Fruit fly (Drosophila melanogaster) S2 (cell line): ENCODE data around the gene CCKLR-17D1.

Experiments
- CG8478 ChIP-seq: fragments of >200 bp; optimal IDR thresholded peaks from 2 replicates; lab custom pipeline; 2018
- CTCF ChIP-seq, 2 experiments: fragments of >200 bp; optimal IDR thresholded peaks; 2 replicates each; lab custom pipeline; 2018

DNA sequence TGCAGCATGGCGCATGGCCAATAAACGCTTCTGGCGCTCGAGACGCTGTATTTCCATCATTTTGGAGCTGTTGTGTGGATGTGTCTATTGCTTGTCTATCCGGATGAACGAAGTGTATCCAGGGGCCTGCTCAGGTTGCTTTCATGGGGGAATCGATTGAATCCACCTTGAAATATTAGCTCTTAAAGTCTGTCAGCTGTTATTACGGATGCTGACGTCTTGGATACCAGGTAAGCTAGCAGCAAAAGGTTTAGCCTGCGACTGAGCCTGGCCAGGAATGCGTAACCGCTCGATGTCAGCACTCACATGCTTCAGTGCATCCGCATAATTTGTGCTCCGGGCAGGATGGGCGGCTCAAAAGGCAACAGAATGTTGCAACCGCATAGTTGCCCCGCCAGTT is 21.8 kb upstream of the CCKLR-17D1 start, which contains the start of gene CG12609:
- TF ChIP-seq CG8478 (lab: Kevin White, UChicago) (no peak), CTCF (optimal IDR thresholded peaks at IDR 0.05; lab: Kevin White, UChicago) (no peak)
